Worm (Caenorhabditis elegans): ENCODE data around the gene pas-1.

pas-1 gene

ce11 chrV:14411989-14412388 lies 10.4 kb downstream of the pas-1 start:
- TF ChIP-seq Y22D7AL.16 (tag; optimal IDR thresholded peaks at IDR 0.05) (no peak), odd-2 (tag; optimal IDR thresholded peaks at IDR 0.05) (no peak)

ce11 chrV:14409905-14410304 lies 12.5 kb downstream of the pas-1 start:
- TF ChIP-seq unc-3 (GFP tag; conservative IDR thresholded peaks at IDR 0.05) (no peak), unc-3 (tag; optimal IDR thresholded peaks at IDR 0.05) (no peak), ceh-22 (tag; optimal IDR thresholded peaks at IDR 0.05) (no peak), ceh-18 (tag; optimal IDR thresholded peaks at IDR 0.05) (no peak), fkh-10 (GFP tag; optimal IDR thresholded peaks at IDR 0.05) (no peak), ceh-34 (tag; optimal IDR thresholded peaks at IDR 0.05) (no peak), hlh-15 (tag; optimal IDR thresholded peaks at IDR 0.05) (no peak), dve-1 (tag; optimal IDR thresholded peaks at IDR 0.05) (no peak), elt-2 (tag; optimal IDR thresholded peaks at IDR 0.05) (no peak), zip-5 (tag; optimal IDR thresholded peaks at IDR 0.05) (no peak), ceh-19 (GFP tag; optimal IDR thresholded peaks at IDR 0.05) (no peak), mec-3 (tag; optimal IDR thresholded peaks at IDR 0.05; ENCODE audit: borderline replicate concordance) (no peak), madf-2 (tag; optimal IDR thresholded peaks at IDR 0.05) (no peak), ceh-14 (tag; optimal IDR thresholded peaks at IDR 0.05) (no peak), rnt-1 (tag; optimal IDR thresholded peaks at IDR 0.05) (no peak), F13H6.1 (tag; optimal IDR thresholded peaks at IDR 0.05) (no peak), eyg-1 (tag; optimal IDR thresholded peaks at IDR 0.05) (no peak), nhr-11 (tag; optimal IDR thresholded peaks at IDR 0.05) (no peak)

- TF ChIP-seq odd-2 (tag; optimal IDR thresholded peaks at IDR 0.05) = no peak
- no peak for TF ChIP-seq sox-4 (tag; optimal IDR thresholded peaks at IDR 0.05)
These were observed 13.6 kb downstream of the pas-1 start, which contains the start of gene gnrr-2 for ce11 chrV:14408774-14409173. Gene gnrr-2, plus strand, starts transcription at chrV:14409074.

- no peak for TF ChIP-seq hlh-30 (tag; optimal IDR thresholded peaks at IDR 0.05; ENCODE audit: insufficient read depth)
- no peak for TF ChIP-seq tbx-2 (tag; optimal IDR thresholded peaks at IDR 0.05)
- TF ChIP-seq rnt-1 (tag; optimal IDR thresholded peaks at IDR 0.05) = no peak
- TF ChIP-seq dmd-4 (tag; optimal IDR thresholded peaks at IDR 0.05; ENCODE audit: borderline replicate concordance) = no peak
These were observed 16.8 kb downstream of the pas-1 start for ce11 chrV:14405647-14406046.

ce11 chrV:14396123-14396669 lies 26.2 kb downstream of the pas-1 start:
- TF ChIP-seq unc-3 (GFP tag; conservative IDR thresholded peaks at IDR 0.05) (no peak), unc-3 (tag; optimal IDR thresholded peaks at IDR 0.05) (no peak), hlh-8 (tag; optimal IDR thresholded peaks at IDR 0.05) (no peak), madf-2 (tag; optimal IDR thresholded peaks at IDR 0.05) (no peak), fax-1 (tag; optimal IDR thresholded peaks at IDR 0.05) (no peak), gmeb-2 (tag; optimal IDR thresholded peaks at IDR 0.05) (no peak)

ce11 chrV:14394743-14395142 lies 27.7 kb downstream of the pas-1 start, which contains the start of gene C15H11.13:
Gene C15H11.13, plus strand, starts transcription at chrV:14395043.
- TF ChIP-seq hlh-8 (tag; optimal IDR thresholded peaks at IDR 0.05) = no peak
- TF ChIP-seq hlh-15 (tag; optimal IDR thresholded peaks at IDR 0.05) = no peak
- TF ChIP-seq lin-11 (tag; optimal IDR thresholded peaks at IDR 0.05) = no peak
- TF ChIP-seq nhr-11 (tag; optimal IDR thresholded peaks at IDR 0.05) = no peak
- no peak for TF ChIP-seq lim-6 (tag; optimal IDR thresholded peaks at IDR 0.05)
- no peak for TF ChIP-seq tbx-7 (tag; optimal IDR thresholded peaks at IDR 0.05)
- TF ChIP-seq ceh-24 (tag; optimal IDR thresholded peaks at IDR 0.05) = no peak
- no peak for TF ChIP-seq nhr-232 (tag; optimal IDR thresholded peaks at IDR 0.05)
- no peak for TF ChIP-seq ceh-48 (tag; optimal IDR thresholded peaks at IDR 0.05)
- TF ChIP-seq rnt-1 (tag; optimal IDR thresholded peaks at IDR 0.05) = no peak
- no peak for TF ChIP-seq C38D4.7 (GFP tag; optimal IDR thresholded peaks at IDR 0.05)
- TF ChIP-seq che-1 (tag; optimal IDR thresholded peaks at IDR 0.05) = no peak
- no peak for TF ChIP-seq ref-2 (tag; optimal IDR thresholded peaks at IDR 0.05)
- no peak for TF ChIP-seq ceh-19 (GFP tag; optimal IDR thresholded peaks at IDR 0.05)
- TF ChIP-seq hlh-30 (tag; optimal IDR thresholded peaks at IDR 0.05; ENCODE audit: insufficient read depth) = no peak
- TF ChIP-seq sox-2 (GFP tag; IDR thresholded peaks at IDR 0.05) = no peak
- TF ChIP-seq syd-9 (tag; optimal IDR thresholded peaks at IDR 0.05) = no peak
- no peak for TF ChIP-seq mec-3 (tag; optimal IDR thresholded peaks at IDR 0.05; ENCODE audit: borderline replicate concordance)
- TF ChIP-seq K02D7.2 (tag; optimal IDR thresholded peaks at IDR 0.05) = no peak

Data from whole organism, late embryonic.